Fruit fly (Drosophila melanogaster) whole organism, embryonic: Measurements from ENCODE around the gene Cyfip.

Experiments used
- ATbp ChIP-seq: fragments of 200-800 bp; sonication (Bioruptor generic); optimal IDR thresholded peaks from 2 replicates; lab custom pipeline; 2017; ENCODE audit warnings: missing biosample characterization, mild to moderate bottlenecking, missing genetic modification characterization, missing genetic modification reagents
- Atf-2 ChIP-seq: fragments of 200-800 bp; sonication (Bioruptor generic); optimal IDR thresholded peaks from 2 replicates; lab custom pipeline; 2016; ENCODE audit warnings: missing biosample characterization, missing genetic modification characterization
- B-H2 ChIP-seq: fragments of 200-800 bp; sonication (Bioruptor generic); optimal IDR thresholded peaks from 2 replicates; lab custom pipeline; 2018; ENCODE audit warnings: missing biosample characterization, mild to moderate bottlenecking, missing genetic modification characterization
- BEAF-32 ChIP-seq: fragments of 200-800 bp; sonication (Bioruptor generic); optimal IDR thresholded peaks from 3 replicates; lab custom pipeline; 2017; ENCODE audit warnings: missing biosample characterization, missing genetic modification characterization, mild to moderate bottlenecking, moderate library complexity, missing genetic modification reagents
- Bdp1 ChIP-seq: fragments of 200-800 bp; sonication (Bioruptor generic); optimal IDR thresholded peaks from 3 replicates; lab custom pipeline; 2016; ENCODE audit warnings: missing biosample characterization, missing genetic modification characterization
- CG10267 ChIP-seq: fragments of 200-800 bp; sonication (Bioruptor generic); optimal IDR thresholded peaks from 2 replicates; lab custom pipeline; 2018; ENCODE audit warnings: missing biosample characterization, mild to moderate bottlenecking, missing genetic modification characterization, moderate library complexity
- CG10366 ChIP-seq: fragments of 200-800 bp; sonication (Bioruptor generic); IDR thresholded peaks from 2 replicates; pipeline ENCODE4 v1.3.6; 2022; ENCODE audit warnings: missing biosample characterization, missing genetic modification characterization
- CG10565 ChIP-seq: fragments of 200-800 bp; sonication (Bioruptor generic); optimal IDR thresholded peaks from 3 replicates; lab custom pipeline; 2016; ENCODE audit warnings: missing biosample characterization, mild to moderate bottlenecking, missing genetic modification characterization
- CG10959 ChIP-seq: fragments of 200-800 bp; sonication (Bioruptor generic); IDR thresholded peaks from 2 replicates; pipeline ENCODE4 v1.3.6; 2022; ENCODE audit warnings: missing biosample characterization, missing genetic modification characterization
- CG13775 ChIP-seq: fragments of 200-800 bp; sonication (Bioruptor generic); optimal IDR thresholded peaks from 3 replicates; lab custom pipeline; 2017; ENCODE audit warnings: missing biosample characterization, mild to moderate bottlenecking, missing genetic modification characterization
- CG14050 ChIP-seq: fragments of 200-800 bp; sonication (Bioruptor generic); IDR thresholded peaks from 3 replicates; pipeline ENCODE4 v1.3.6; 2022; ENCODE audit warnings: missing biosample characterization, missing genetic modification characterization
- CG14860 ChIP-seq: fragments of 200-800 bp; sonication (Bioruptor generic); IDR thresholded peaks from 3 replicates; pipeline ENCODE4 v1.3.6; 2022; ENCODE audit warnings: missing biosample characterization, missing genetic modification characterization; ENCODE audit not compliant: partially characterized antibody
- CG15269 ChIP-seq: fragments of 200-800 bp; sonication (Bioruptor generic); optimal IDR thresholded peaks from 2 replicates; lab custom pipeline; 2018; ENCODE audit warnings: missing biosample characterization, mild to moderate bottlenecking, missing genetic modification characterization, moderate library complexity
- CG15601 ChIP-seq: fragments of 200-800 bp; sonication (Bioruptor generic); optimal IDR thresholded peaks from 3 replicates; lab custom pipeline; 2019; ENCODE audit warnings: missing biosample characterization, mild to moderate bottlenecking, missing genetic modification characterization, moderate library complexity
- CG1602 ChIP-seq: fragments of 200-800 bp; sonication (Bioruptor generic); optimal IDR thresholded peaks from 3 replicates; lab custom pipeline; 2016; ENCODE audit warnings: missing biosample characterization, missing genetic modification characterization
- CG1603 ChIP-seq: fragments of 200-800 bp; sonication (Bioruptor generic); optimal IDR thresholded peaks from 2 replicates; lab custom pipeline; 2019; ENCODE audit warnings: missing biosample characterization, mild to moderate bottlenecking, missing genetic modification characterization, moderate library complexity
- CG16813 ChIP-seq: fragments of 200-800 bp; sonication (Bioruptor generic); IDR thresholded peaks from 3 replicates; pipeline ENCODE4 v1.3.6; 2022; ENCODE audit warnings: missing biosample characterization, missing genetic modification characterization; ENCODE audit not compliant: partially characterized antibody
- CG17328 ChIP-seq: fragments of 200-800 bp; sonication (Bioruptor generic); IDR thresholded peaks from 2 replicates; pipeline ENCODE4 v1.3.6; 2022; ENCODE audit warnings: missing biosample characterization, missing genetic modification characterization
- CG2129 ChIP-seq: fragments of 200-800 bp; sonication (Bioruptor generic); IDR thresholded peaks from 2 replicates; pipeline ENCODE4 v1.3.6; 2022; ENCODE audit warnings: missing biosample characterization, missing genetic modification characterization; ENCODE audit not compliant: partially characterized antibody
- CG2199 ChIP-seq: fragments of 200-800 bp; sonication (Bioruptor generic); IDR thresholded peaks from 3 replicates; pipeline ENCODE4 v1.3.6; 2022; ENCODE audit warnings: missing biosample characterization, missing genetic modification characterization
- CG3163 ChIP-seq: fragments of 200-800 bp; sonication (Bioruptor generic); optimal IDR thresholded peaks from 3 replicates; lab custom pipeline; 2016; ENCODE audit warnings: missing biosample characterization, missing genetic modification characterization
- CG34224 ChIP-seq: fragments of 200-800 bp; sonication (Bioruptor generic); IDR thresholded peaks from 3 replicates; pipeline ENCODE4 v1.3.6; 2022; ENCODE audit warnings: missing biosample characterization, missing genetic modification characterization; ENCODE audit not compliant: partially characterized antibody
- CG4617 ChIP-seq: fragments of 200-800 bp; sonication (Bioruptor generic); optimal IDR thresholded peaks from 3 replicates; lab custom pipeline; 2016; ENCODE audit warnings: missing biosample characterization, missing genetic modification characterization, borderline replicate concordance
- CG8388 ChIP-seq: fragments of 200-800 bp; sonication (Bioruptor generic); optimal IDR thresholded peaks from 2 replicates; lab custom pipeline; 2019; ENCODE audit warnings: missing biosample characterization, mild to moderate bottlenecking, missing genetic modification characterization, moderate library complexity
- CG8924 ChIP-seq: fragments of 200-800 bp; optimal IDR thresholded peaks from 3 replicates; lab custom pipeline; 2019; ENCODE audit warnings: missing biosample characterization, mild to moderate bottlenecking, missing genetic modification characterization, moderate library complexity
- Camta ChIP-seq: fragments of 200-800 bp; sonication (Bioruptor generic); optimal IDR thresholded peaks from 2 replicates; lab custom pipeline; 2016; ENCODE audit warnings: missing biosample characterization, missing genetic modification characterization
- CoRest ChIP-seq: fragments of 200-800 bp; sonication (Bioruptor generic); optimal IDR thresholded peaks from 3 replicates; lab custom pipeline; 2018; ENCODE audit warnings: missing biosample characterization, mild to moderate bottlenecking, missing genetic modification characterization, moderate library complexity
- Doc3 ChIP-seq: fragments of 200-800 bp; sonication (Bioruptor generic); IDR thresholded peaks from 3 replicates; pipeline ENCODE4 v1.3.6; 2022; ENCODE audit warnings: missing biosample characterization, missing genetic modification characterization; ENCODE audit not compliant: partially characterized antibody
- Gsc ChIP-seq: fragments of 200-800 bp; sonication (Bioruptor generic); IDR thresholded peaks from 2 replicates; pipeline ENCODE4 v1.3.6; 2022; ENCODE audit warnings: missing biosample characterization, missing genetic modification characterization
- HLH4C ChIP-seq: fragments of 200-800 bp; sonication (Bioruptor generic); IDR thresholded peaks from 3 replicates; pipeline ENCODE4 v1.3.6; 2022; ENCODE audit warnings: missing biosample characterization, missing genetic modification characterization; ENCODE audit not compliant: partially characterized antibody
- Hr51 ChIP-seq, 2 experiments: fragments of 200-800 bp; sonication (Bioruptor generic); optimal IDR thresholded peaks; 2 replicates in 1 of 2; 3 replicates in 1 of 2; lab custom pipeline; 2016 to 2018; ENCODE audit warnings: missing biosample characterization in 2 of 2, missing genetic modification characterization in 2 of 2, mild to moderate bottlenecking in 1 of 2, moderate library complexity in 1 of 2
- Lpt ChIP-seq: fragments of >200 bp; optimal IDR thresholded peaks from 2 replicates; lab custom pipeline; 2018; ENCODE audit warnings: missing biosample characterization, missing genetic modification characterization
- MESR4 ChIP-seq: fragments of 200-800 bp; sonication (Bioruptor generic); optimal IDR thresholded peaks from 2 replicates; lab custom pipeline; 2018; ENCODE audit warnings: missing biosample characterization, mild to moderate bottlenecking, missing genetic modification characterization, moderate library complexity
- PHDP ChIP-seq: fragments of 200-800 bp; sonication (Bioruptor generic); optimal IDR thresholded peaks from 3 replicates; lab custom pipeline; 2018; ENCODE audit warnings: missing biosample characterization, mild to moderate bottlenecking, missing genetic modification characterization, moderate library complexity
- Sry-δ ChIP-seq: fragments of 200-800 bp; sonication (Bioruptor generic); optimal IDR thresholded peaks from 2 replicates; lab custom pipeline; 2016; ENCODE audit warnings: missing biosample characterization, missing genetic modification characterization
- YL-1 ChIP-seq: fragments of 200-800 bp; sonication (Bioruptor generic); optimal IDR thresholded peaks from 3 replicates; lab custom pipeline; 2017; ENCODE audit warnings: missing biosample characterization, mild to moderate bottlenecking, missing genetic modification characterization
- chm ChIP-seq: fragments of 200-800 bp; sonication (Bioruptor generic); IDR thresholded peaks from 2 replicates; pipeline ENCODE4 v1.3.6; 2022; ENCODE audit warnings: missing biosample characterization, missing genetic modification characterization
- crol ChIP-seq: fragments of 200-800 bp; sonication (Bioruptor generic); IDR thresholded peaks from 2 replicates; pipeline ENCODE4 v1.3.6; 2022; ENCODE audit warnings: missing biosample characterization, missing genetic modification characterization
- gcm2 ChIP-seq: fragments of 200-800 bp; sonication (Bioruptor generic); optimal IDR thresholded peaks from 2 replicates; lab custom pipeline; 2016; ENCODE audit warnings: missing biosample characterization, missing genetic modification characterization
- inv ChIP-seq: fragments of 200-800 bp; sonication (Bioruptor generic); IDR thresholded peaks from 2 replicates; pipeline ENCODE4 v1.3.6; 2022; ENCODE audit warnings: missing biosample characterization, missing genetic modification characterization; ENCODE audit not compliant: partially characterized antibody
- phol ChIP-seq: fragments of 200-800 bp; sonication (Bioruptor generic); optimal IDR thresholded peaks from 3 replicates; lab custom pipeline; 2018; ENCODE audit warnings: missing biosample characterization, mild to moderate bottlenecking, missing genetic modification characterization, moderate library complexity
- pzg ChIP-seq: fragments of 200-800 bp; sonication (Bioruptor generic); optimal IDR thresholded peaks from 3 replicates; lab custom pipeline; 2018; ENCODE audit warnings: missing biosample characterization, mild to moderate bottlenecking, missing genetic modification characterization, moderate library complexity
- sna ChIP-seq: fragments of 200-800 bp; sonication (Bioruptor generic); IDR thresholded peaks from 2 replicates; pipeline ENCODE4 v1.3.6; 2022; ENCODE audit warnings: missing biosample characterization, missing genetic modification characterization; ENCODE audit not compliant: partially characterized antibody
- tap ChIP-seq: fragments of 200-800 bp; optimal IDR thresholded peaks from 3 replicates; lab custom pipeline; 2019; ENCODE audit warnings: missing biosample characterization, mild to moderate bottlenecking, missing genetic modification characterization, moderate library complexity
- tin ChIP-seq: fragments of 200-800 bp; sonication (Bioruptor generic); optimal IDR thresholded peaks from 3 replicates; lab custom pipeline; 2016; ENCODE audit warnings: missing biosample characterization, missing genetic modification characterization
- tio ChIP-seq: fragments of 200-800 bp; sonication (Bioruptor generic); optimal IDR thresholded peaks from 2 replicates; lab custom pipeline; 2017; ENCODE audit warnings: missing biosample characterization, missing genetic modification characterization, inconsistent platforms
- tx ChIP-seq: fragments of 200-800 bp; sonication (Bioruptor generic); optimal IDR thresholded peaks from 2 replicates; lab custom pipeline; 2016; ENCODE audit warnings: missing biosample characterization, missing genetic modification characterization
- vnd ChIP-seq: fragments of 200-800 bp; sonication (Bioruptor generic); IDR thresholded peaks from 3 replicates; pipeline ENCODE4 v1.3.6; 2022; ENCODE audit warnings: missing biosample characterization, missing genetic modification characterization; ENCODE audit not compliant: partially characterized antibody
- z ChIP-seq: fragments of 200-800 bp; sonication (Bioruptor generic); IDR thresholded peaks from 3 replicates; pipeline ENCODE4 v1.3.6; 2022; ENCODE audit warnings: missing biosample characterization, missing genetic modification characterization
- zfh1 ChIP-seq: fragments of 200-800 bp; sonication (Bioruptor generic); IDR thresholded peaks from 3 replicates; pipeline ENCODE4 v1.3.6; 2022; ENCODE audit warnings: missing biosample characterization, missing genetic modification characterization

Gene Cyfip

dm6 chr3R:15361490-15361889 lies 28.4 kb downstream of the Cyfip start, which contains the start of the genes Cog2 and Trax (continued):
- TF ChIP-seq MESR4 (GFP tag; lab: Kevin White, UChicago), result peak; percentile 54
- TF ChIP-seq CG17328 (GFP tag; lab: Robert Waterston, UW), result no peak
- TF ChIP-seq tx (GFP tag; lab: Kevin White, UChicago), result no peak
- no peak for TF ChIP-seq tin (GFP tag; lab: Kevin White, UChicago)
- no peak for TF ChIP-seq CG3163 (GFP tag; lab: Kevin White, UChicago)
- TF ChIP-seq CG2129 (GFP tag; lab: Robert Waterston, UW), result peak; percentile 83
- TF ChIP-seq CG13775, result no peak
- TF ChIP-seq CoRest (tag; lab: Kevin White, UChicago), result no peak
- TF ChIP-seq CG10565 (GFP tag; lab: Kevin White, UChicago), result no peak
- no peak for TF ChIP-seq B-H2 (GFP tag; lab: Kevin White, UChicago)
- no peak for TF ChIP-seq crol (GFP tag; lab: Robert Waterston, UW)
- peak; percentile 75 for TF ChIP-seq Sry-δ (GFP tag; lab: Kevin White, UChicago)
- TF ChIP-seq Bdp1 (GFP tag; lab: Kevin White, UChicago), result no peak
- peak; percentile 94 for TF ChIP-seq CG34224 (GFP tag; lab: Robert Waterston, UW)
- peak; percentile 82 for TF ChIP-seq vnd (GFP tag; lab: Robert Waterston, UW)
- no peak for TF ChIP-seq CG15601 (tag; lab: Kevin White, UChicago)
- TF ChIP-seq HLH4C (GFP tag; lab: Robert Waterston, UW), result peak; percentile 86
- peak; percentile 6 for TF ChIP-seq phol (tag; lab: Kevin White, UChicago)
- TF ChIP-seq Lpt (GFP tag; lab: Kevin White, UChicago), result no peak
- TF ChIP-seq CG10959, result no peak
- no peak for TF ChIP-seq PHDP (tag; lab: Kevin White, UChicago)
- no peak for TF ChIP-seq CG15269 (tag; lab: Kevin White, UChicago)
- peak; percentile 77 for TF ChIP-seq CG16813 (GFP tag; lab: Robert Waterston, UW)
- TF ChIP-seq chm, result no peak
- no peak for TF ChIP-seq CG1602 (GFP tag; lab: Kevin White, UChicago)
- no peak for TF ChIP-seq Atf-2
- peak; percentile 72 for TF ChIP-seq CG14860
- TF ChIP-seq CG8924 (tag; lab: Kevin White, UChicago), result no peak
- no peak for TF ChIP-seq Gsc (GFP tag; lab: Robert Waterston, UW)
- TF ChIP-seq CG2199 (GFP tag; lab: Robert Waterston, UW), result no peak
- no peak for TF ChIP-seq tio
- peak; percentile 94 for TF ChIP-seq Doc3 (GFP tag; lab: Robert Waterston, UW)
- TF ChIP-seq gcm2 (GFP tag; lab: Kevin White, UChicago), result no peak
- no peak for TF ChIP-seq CG10366
- TF ChIP-seq sna, result peak; percentile 92
- TF ChIP-seq Camta (GFP tag; lab: Kevin White, UChicago), result no peak
- peak; percentile 7 for TF ChIP-seq CG1603 (tag; lab: Kevin White, UChicago)
- no peak for TF ChIP-seq CG8388 (GFP tag; lab: Kevin White, UChicago)
- no peak for TF ChIP-seq CG14050 (GFP tag; lab: Robert Waterston, UW)
- peak; percentile 60 for TF ChIP-seq CG10267 (tag; lab: Kevin White, UChicago)
- peak; percentile 41 for TF ChIP-seq YL-1
- TF ChIP-seq zfh1 (GFP tag; lab: Robert Waterston, UW), result no peak
- TF ChIP-seq z (GFP tag; lab: Robert Waterston, UW), result no peak
- no peak for TF ChIP-seq tap (tag; lab: Kevin White, UChicago)
- peak; percentile 36 for TF ChIP-seq pzg (GFP tag; lab: Kevin White, UChicago)
- TF ChIP-seq CG4617 (GFP tag; lab: Kevin White, UChicago), result peak; percentile 49
- no peak for TF ChIP-seq Hr51 (GFP tag; optimal IDR thresholded peaks at IDR 0.05; lab: Kevin White, UChicago)
- peak; percentile 73 for TF ChIP-seq BEAF-32 (GFP tag; lab: Kevin White, UChicago)
- no peak for TF ChIP-seq ATbp
- peak; percentile 69 for TF ChIP-seq inv (GFP tag; lab: Robert Waterston, UW)
